Worm (Caenorhabditis elegans) whole organism, L4 larva: ENCODE data around the gene clhm-1.

Experiments
- F26F4.8 ChIP-seq: fragments of 200-800 bp; sonication (Bioruptor generic); conservative IDR thresholded peaks from 2 replicates; pipeline ENCODE4 v1.3.6; 2022; ENCODE audit warnings: missing genetic modification characterization, missing compliant biosample characterization
- T20F7.1 ChIP-seq: fragments of 200-800 bp; sonication (Bioruptor generic); optimal IDR thresholded peaks from 2 replicates; lab custom pipeline; 2018; ENCODE audit warnings: mild to moderate bottlenecking, missing genetic modification characterization, missing compliant biosample characterization
- T26A8.4 ChIP-seq: fragments of 200-800 bp; sonication (Bioruptor generic); IDR thresholded peaks from 2 replicates; pipeline ENCODE4 v1.3.6; 2022; ENCODE audit warnings: missing genetic modification characterization, missing compliant biosample characterization
- Y105C5A.15 ChIP-seq: fragments of 200-800 bp; sonication (Bioruptor generic); IDR thresholded peaks from 2 replicates; pipeline ENCODE4 v1.3.6; 2022; ENCODE audit warnings: missing genetic modification characterization, missing compliant biosample characterization
- Y5F2A.4 ChIP-seq: fragments of 200-800 bp; sonication (Bioruptor generic); optimal IDR thresholded peaks from 2 replicates; lab custom pipeline; 2018; ENCODE audit warnings: mild to moderate bottlenecking, missing genetic modification characterization, missing compliant biosample characterization
- aha-1 ChIP-seq: fragments of 150-350 bp; peaks from one replicate; lab custom pipeline; 2014; ENCODE audit warnings: missing biosample characterization, missing genetic modification characterization
- ama-1 ChIP-seq: fragments of 150-350 bp; optimal IDR thresholded peaks from 2 replicates; lab custom pipeline; 2014; ENCODE audit warnings: inconsistent platforms, mixed read lengths
- ceh-20 ChIP-seq: fragments of 200-800 bp; sonication (Bioruptor generic); IDR thresholded peaks from 2 replicates; pipeline ENCODE4 v1.3.6; 2022; ENCODE audit warnings: missing genetic modification reagents, missing genetic modification characterization, missing compliant biosample characterization
- ceh-32 ChIP-seq: sonication (generic microtip); optimal IDR thresholded peaks from 2 replicates; lab custom pipeline; 2016; ENCODE audit warnings: mild to moderate bottlenecking, missing genetic modification characterization, missing compliant biosample characterization; ENCODE audit not compliant: poor library complexity
- ceh-44 ChIP-seq: fragments of 200-800 bp; sonication (Bioruptor generic); IDR thresholded peaks from 2 replicates; pipeline ENCODE4 v1.3.6; 2022; ENCODE audit warnings: missing genetic modification reagents, missing genetic modification characterization, missing compliant biosample characterization
- ctbp-1 ChIP-seq: fragments of 200-800 bp; sonication (Bioruptor generic); IDR thresholded peaks from 2 replicates; pipeline ENCODE4 v1.3.6; 2022; ENCODE audit warnings: missing genetic modification reagents, missing genetic modification characterization, missing compliant biosample characterization
- dmd-6 ChIP-seq: fragments of 200-800 bp; sonication (Bioruptor generic); IDR thresholded peaks from 2 replicates; pipeline ENCODE4 v1.3.6; 2022; ENCODE audit warnings: missing genetic modification reagents, missing genetic modification characterization, missing compliant biosample characterization
- dmd-8 ChIP-seq: fragments of 200-800 bp; sonication (Bioruptor generic); IDR thresholded peaks from 2 replicates; pipeline ENCODE4 v1.3.6; 2022; ENCODE audit warnings: missing genetic modification characterization, missing compliant biosample characterization
- dpl-1 ChIP-seq: fragments of 150-350 bp; optimal IDR thresholded peaks from 2 replicates; lab custom pipeline; 2014; ENCODE audit warnings: missing biosample characterization, missing genetic modification reagents, missing genetic modification characterization
- dve-1 ChIP-seq: sonication (generic microtip); optimal IDR thresholded peaks from 2 replicates; lab custom pipeline; 2017; ENCODE audit warnings: antibody characterized with exemption, mild to moderate bottlenecking, missing genetic modification characterization, missing compliant biosample characterization; ENCODE audit not compliant: insufficient read depth
- egl-27 ChIP-seq: sonication (generic microtip); optimal IDR thresholded peaks from 3 replicates; lab custom pipeline; 2017; ENCODE audit warnings: missing biosample characterization, missing genetic modification reagents, missing genetic modification characterization
- gei-8 ChIP-seq: fragments of 200-800 bp; sonication (Bioruptor generic); optimal IDR thresholded peaks from 2 replicates; lab custom pipeline; 2018; ENCODE audit warnings: mild to moderate bottlenecking, missing genetic modification characterization, missing compliant biosample characterization
- hif-1 ChIP-seq, 2 experiments: sonication (generic microtip); optimal IDR thresholded peaks; 2 replicates each; lab custom pipeline; 2016 to 2017; ENCODE audit warnings: missing compliant biosample characterization in 2 of 2, missing genetic modification characterization in 2 of 2, missing genetic modification reagents in 2 of 2, missing genotype in 2 of 2, mild to moderate bottlenecking in 1 of 2
- hlh-11 ChIP-seq: fragments of 200-800 bp; sonication (Bioruptor generic); optimal IDR thresholded peaks from 2 replicates; lab custom pipeline; 2018; ENCODE audit warnings: mild to moderate bottlenecking, missing genetic modification characterization, missing compliant biosample characterization
- hlh-30 ChIP-seq: sonication (generic microtip); optimal IDR thresholded peaks from 2 replicates; lab custom pipeline; 2017; ENCODE audit warnings: antibody characterized with exemption, mild to moderate bottlenecking, missing genetic modification characterization, missing compliant biosample characterization; ENCODE audit not compliant: insufficient read depth
- hmg-1.1 ChIP-seq: fragments of 200-800 bp; sonication (Bioruptor generic); IDR thresholded peaks from 2 replicates; pipeline ENCODE4 v1.3.6; 2022; ENCODE audit warnings: missing genetic modification reagents, missing genetic modification characterization, missing compliant biosample characterization
- lin-39 ChIP-seq: fragments of 150-350 bp; optimal IDR thresholded peaks from 2 replicates; lab custom pipeline; 2014; ENCODE audit warnings: missing biosample characterization, missing genetic modification reagents, missing genetic modification characterization
- lsy-2 ChIP-seq, 2 experiments: fragments of 150-350 bp in 1 of 2; sonication (generic microtip) in 1 of 2; optimal IDR thresholded peaks; 2 replicates each; lab custom pipeline; 2014 to 2017; ENCODE audit warnings: missing biosample characterization in 2 of 2, missing genetic modification characterization in 2 of 2
- madf-9 ChIP-seq: fragments of 200-800 bp; sonication (Bioruptor generic); conservative IDR thresholded peaks from 2 replicates; pipeline ENCODE4 v1.3.6; 2022; ENCODE audit warnings: missing genetic modification reagents, missing genetic modification characterization, missing compliant biosample characterization
- mdl-1 ChIP-seq, 2 experiments: fragments of 150-350 bp in 1 of 2; sonication (generic microtip) in 1 of 2; optimal IDR thresholded peaks; 2 replicates each; lab custom pipeline; 2014 to 2017; ENCODE audit warnings: missing biosample characterization in 2 of 2, missing genetic modification characterization in 2 of 2
- mep-1 ChIP-seq: fragments of 150-350 bp; sonication (generic microtip); optimal IDR thresholded peaks from 3 replicates; lab custom pipeline; 2014; ENCODE audit warnings: missing biosample characterization, missing genetic modification characterization
- mes-2 ChIP-seq: sonication (generic microtip); optimal IDR thresholded peaks from 2 replicates; lab custom pipeline; 2016; ENCODE audit warnings: missing genotype, mild to moderate bottlenecking, missing genetic modification characterization, missing compliant biosample characterization; ENCODE audit not compliant: poor library complexity, severe bottlenecking
- mxl-3 ChIP-seq: fragments of 200-800 bp; sonication (Bioruptor generic); optimal IDR thresholded peaks from 2 replicates; lab custom pipeline; 2018; ENCODE audit warnings: mild to moderate bottlenecking, missing genetic modification characterization, missing compliant biosample characterization
- nhr-11 ChIP-seq: fragments of 150-350 bp; optimal IDR thresholded peaks from 2 replicates; lab custom pipeline; 2014; ENCODE audit warnings: missing biosample characterization, missing genetic modification characterization
- nhr-28 ChIP-seq: fragments of 150-350 bp; optimal IDR thresholded peaks from 2 replicates; lab custom pipeline; 2014; ENCODE audit warnings: missing biosample characterization, missing genetic modification characterization
- nhr-76 ChIP-seq: fragments of 150-350 bp; optimal IDR thresholded peaks from 2 replicates; lab custom pipeline; 2014; ENCODE audit warnings: missing biosample characterization, missing genetic modification characterization
- php-3 ChIP-seq: fragments of 200-800 bp; sonication (Bioruptor generic); IDR thresholded peaks from 2 replicates; pipeline ENCODE4 v1.3.6; 2022; ENCODE audit warnings: missing genetic modification reagents, missing genetic modification characterization, missing compliant biosample characterization
- saeg-2 ChIP-seq: fragments of 200-800 bp; sonication (Bioruptor generic); IDR thresholded peaks from 2 replicates; pipeline ENCODE4 v1.3.6; 2022; ENCODE audit warnings: missing genetic modification reagents, missing genetic modification characterization, missing compliant biosample characterization
- sdz-12 ChIP-seq: fragments of 200-800 bp; sonication (Bioruptor generic); optimal IDR thresholded peaks from 2 replicates; lab custom pipeline; 2018; ENCODE audit warnings: mild to moderate bottlenecking, missing genetic modification characterization, missing compliant biosample characterization
- set-16 ChIP-seq: fragments of 200-800 bp; sonication (Bioruptor generic); IDR thresholded peaks from 2 replicates; pipeline ENCODE4 v1.3.6; 2022; ENCODE audit warnings: missing genetic modification reagents, missing genetic modification characterization, missing compliant biosample characterization
- snpc-1.2 ChIP-seq: fragments of 200-800 bp; sonication (Bioruptor generic); IDR thresholded peaks from 2 replicates; pipeline ENCODE4 v1.3.6; 2022; ENCODE audit warnings: missing genetic modification reagents, missing genetic modification characterization, missing compliant biosample characterization
- spr-1 ChIP-seq: sonication (generic microtip); optimal IDR thresholded peaks from 2 replicates; lab custom pipeline; 2016; ENCODE audit warnings: mild to moderate bottlenecking, missing genetic modification characterization, missing compliant biosample characterization
- tra-1 ChIP-seq: fragments of 200-800 bp; sonication (Bioruptor generic); IDR thresholded peaks from 2 replicates; pipeline ENCODE4 v1.3.6; 2022; ENCODE audit warnings: missing genetic modification reagents, missing genetic modification characterization, missing compliant biosample characterization
- unc-62 ChIP-seq, 3 experiments: fragments of 150-350 bp in 1 of 3; sonication (generic microtip); optimal IDR thresholded peaks in 2 of 3; peaks in 1 of 3; 1 replicate in 1 of 3; 2 replicates in 2 of 3; lab custom pipeline; 2014 to 2017; ENCODE audit warnings: missing biosample characterization in 3 of 3, missing genetic modification characterization in 3 of 3, missing genetic modification reagents in 3 of 3, missing genotype in 1 of 3
- vab-7 ChIP-seq: fragments of 200-800 bp; sonication (Bioruptor generic); IDR thresholded peaks from 2 replicates; pipeline ENCODE4 v1.3.6; 2022; ENCODE audit warnings: missing genetic modification reagents, missing genetic modification characterization, missing compliant biosample characterization
- zag-1 ChIP-seq: fragments of 150-350 bp; optimal IDR thresholded peaks from 2 replicates; lab custom pipeline; 2014; ENCODE audit warnings: missing biosample characterization, missing genetic modification characterization
- ztf-11 ChIP-seq: fragments of 150-350 bp; optimal IDR thresholded peaks from 2 replicates; lab custom pipeline; 2014; ENCODE audit warnings: missing biosample characterization, missing genetic modification characterization
- ztf-7 ChIP-seq: fragments of 150-350 bp; optimal IDR thresholded peaks from 2 replicates; lab custom pipeline; 2014; ENCODE audit warnings: missing biosample characterization, missing genetic modification characterization

The clhm-1 gene

ce11 chrII:6838977-6839376 lies 31.8 kb downstream of the clhm-1 start:
- peak; percentile 40 for TF ChIP-seq dve-1
- TF ChIP-seq T26A8.4 (GFP tag; lab: Robert Waterston, UW), result 0 out of 2 replicates have a peak, but pooled peaks have one; percentile 10
- TF ChIP-seq ctbp-1 (GFP tag; lab: Robert Waterston, UW), result peak; percentile 63; the same call in 1 of the 2 replicates
- TF ChIP-seq ama-1 (lab: Kevin White, UChicago), result no peak
- TF ChIP-seq aha-1 (tag; lab: Kevin White, UChicago), result peak; percentile 99
- peak; percentile 71 for TF ChIP-seq egl-27
- 0 out of 2 replicates have a peak, but pooled peaks have one; percentile 46 for TF ChIP-seq madf-9
- peak in 1 of 2 experiments; percentile 27 for TF ChIP-seq hif-1 (tag; optimal IDR thresholded peaks at IDR 0.05; lab: Kevin White, UChicago)
- peak; percentile 81 for TF ChIP-seq hlh-30 (tag; lab: Kevin White, UChicago)
- no peak for TF ChIP-seq sdz-12 (GFP tag; lab: Kevin White, UChicago)
- no peak for TF ChIP-seq T20F7.1 (GFP tag; lab: Kevin White, UChicago)
- peak; percentile 42 for TF ChIP-seq mes-2 (tag; lab: Kevin White, UChicago)
- TF ChIP-seq dmd-6 (GFP tag; lab: Robert Waterston, UW), result peak; percentile 55
- no peak for TF ChIP-seq dpl-1
- peak; percentile 8 for TF ChIP-seq nhr-28 (tag; lab: Kevin White, UChicago)
- TF ChIP-seq mep-1 (tag; lab: Kevin White, UChicago), result peak; percentile 41
- peak; percentile 70 for TF ChIP-seq ztf-7 (tag; lab: Kevin White, UChicago)
- peak; percentile 40 for TF ChIP-seq nhr-11 (tag; lab: Kevin White, UChicago)
- 0 out of 2 replicates have a peak, but pooled peaks have one; percentile 9 for TF ChIP-seq ceh-20 (GFP tag; lab: Robert Waterston, UW)
- peak; percentile 57 for TF ChIP-seq hlh-11
- no peak for TF ChIP-seq ceh-44 (GFP tag; lab: Robert Waterston, UW)
- peak; percentile 27 for TF ChIP-seq hmg-1.1 (GFP tag; lab: Robert Waterston, UW)
- TF ChIP-seq lsy-2 (tag; optimal IDR thresholded peaks at IDR 0.05; lab: Kevin White, UChicago), result peak in 1 of 2 experiments; percentile 49
- peak in 1 of 2 experiments; percentile 48 for TF ChIP-seq unc-62 (GFP tag; optimal IDR thresholded peaks at IDR 0.05 in 1 of 2; lab: Kevin White, UChicago)
- no peak for TF ChIP-seq unc-62 (tag; optimal IDR thresholded peaks at IDR 0.05; lab: Kevin White, UChicago)
- TF ChIP-seq ztf-11 (tag; lab: Kevin White, UChicago), result no peak
- 0 out of 2 replicates have a peak, but pooled peaks have one; percentile 52 for TF ChIP-seq tra-1 (GFP tag; lab: Robert Waterston, UW)
- TF ChIP-seq set-16, result 0 out of 2 replicates have a peak, but pooled peaks have one; percentile 3

DNA sequence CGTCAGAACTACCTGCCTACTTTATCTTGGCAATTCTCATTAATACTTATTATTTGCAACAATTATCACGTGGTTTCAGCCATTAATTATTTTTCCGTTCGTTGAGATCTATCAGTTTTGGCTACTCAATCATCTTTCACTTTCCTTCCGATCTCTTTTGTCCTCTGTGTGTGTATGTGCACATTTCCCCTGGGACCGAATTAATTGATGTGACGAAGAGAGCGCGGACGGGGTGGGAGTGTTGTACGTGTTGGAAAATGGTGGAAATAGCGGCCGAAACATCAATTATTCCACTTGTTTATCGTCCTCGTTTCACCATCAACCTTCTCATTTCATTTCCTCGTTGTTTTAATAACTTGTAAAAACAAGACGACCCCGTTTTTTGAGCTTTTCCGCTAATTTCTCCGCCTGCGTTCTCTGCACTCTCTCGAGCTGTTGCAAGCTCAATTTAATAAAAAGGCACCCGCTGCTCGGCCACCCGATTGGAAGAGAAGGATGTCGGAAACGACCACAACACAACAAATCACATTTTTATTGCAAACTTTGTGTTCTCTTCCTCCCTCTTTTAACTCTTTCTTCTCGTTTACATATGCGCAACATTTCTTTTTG lies 32.4 kb downstream of the clhm-1 start:
- TF ChIP-seq F26F4.8 (GFP tag; lab: Robert Waterston, UW) (no peak), snpc-1.2 (GFP tag; lab: Robert Waterston, UW) (no peak), vab-7 (GFP tag; lab: Robert Waterston, UW) (no peak), nhr-76 (no peak), lsy-2 (tag; optimal IDR thresholded peaks at IDR 0.05; lab: Kevin White, UChicago) (peak in 1 of 2 experiments; percentile 37), saeg-2 (GFP tag; lab: Robert Waterston, UW) (no peak), ceh-32 (tag; lab: Kevin White, UChicago) (no peak), hlh-30 (tag; lab: Kevin White, UChicago) (peak; percentile 13), hmg-1.1 (GFP tag; lab: Robert Waterston, UW) (0 out of 2 replicates have a peak, but pooled peaks have one; percentile 35), lin-39 (tag; lab: Kevin White, UChicago) (no peak), gei-8 (no peak), dmd-8 (GFP tag; lab: Robert Waterston, UW) (no peak), Y5F2A.4 (GFP tag; lab: Kevin White, UChicago) (no peak), unc-62 (GFP tag; optimal IDR thresholded peaks at IDR 0.05 in 1 of 2; lab: Kevin White, UChicago) (peak in 1 of 2 experiments; percentile 99), unc-62 (tag; optimal IDR thresholded peaks at IDR 0.05; lab: Kevin White, UChicago) (peak; percentile 27), php-3 (GFP tag; lab: Robert Waterston, UW) (no peak), zag-1 (tag; lab: Kevin White, UChicago) (no peak), ztf-11 (tag; lab: Kevin White, UChicago) (no peak), hlh-11 (peak; percentile 31), spr-1 (no peak), ctbp-1 (GFP tag; lab: Robert Waterston, UW) (peak; percentile 62), Y105C5A.15 (no peak), mxl-3 (GFP tag; lab: Kevin White, UChicago) (no peak), mdl-1 (tag; optimal IDR thresholded peaks at IDR 0.05; lab: Kevin White, UChicago) (peak in 1 of 2 experiments; percentile 51), aha-1 (tag; lab: Kevin White, UChicago) (no peak), ceh-20 (GFP tag; lab: Robert Waterston, UW) (peak; percentile 87), mes-2 (tag; lab: Kevin White, UChicago) (peak; percentile 14)
